Worm (Caenorhabditis elegans): ENCODE results near the gene mfsd-13.2.

Gene mfsd-13.2

ce11 chrII:7122661-7123418, 42.8 kb downstream of the mfsd-13.2 start, which contains the start of gene F10E7.11 (continued):
- TF ChIP-seq ceh-91 (GFP tag; IDR thresholded peaks at IDR 0.05) (no peak; the same call in 1 of the 2 replicates), attf-6 (GFP tag; IDR thresholded peaks at IDR 0.05) (no peak), C17E4.6 (GFP tag; IDR thresholded peaks at IDR 0.05) (no peak), mcd-1 (GFP tag; IDR thresholded peaks at IDR 0.05) (peak; percentile 78), nhr-120 (GFP tag; IDR thresholded peaks at IDR 0.05) (no peak), ztf-26 (tag; optimal IDR thresholded peaks at IDR 0.05) (no peak), lir-1 (GFP tag; conservative IDR thresholded peaks at IDR 0.05) (no peak), attf-3 (GFP tag; conservative IDR thresholded peaks at IDR 0.05) (0 out of 2 replicates have a peak, but pooled peaks have one; percentile 39), Y53G8AR.9 (GFP tag; conservative IDR thresholded peaks at IDR 0.05) (0 out of 2 replicates have a peak, but pooled peaks have one; percentile 31), mes-4 (tag; optimal IDR thresholded peaks at IDR 0.05) (no peak), him-1 (tag; optimal IDR thresholded peaks at IDR 0.05) (no peak)

- TF ChIP-seq pha-4 (tag; optimal IDR thresholded peaks at IDR 0.05) = no peak
- TF ChIP-seq F52B5.7 (tag; optimal IDR thresholded peaks at IDR 0.05) = no peak
- no peak for TF ChIP-seq F37B4.10 (GFP tag; IDR thresholded peaks at IDR 0.05)
- peak; percentile 66 for TF ChIP-seq xnd-1 (tag; optimal IDR thresholded peaks at IDR 0.05)
- no peak for TF ChIP-seq ceh-27 (GFP tag; optimal IDR thresholded peaks at IDR 0.05)
- TF ChIP-seq F49E8.2 (tag; optimal IDR thresholded peaks at IDR 0.05; ENCODE audit: insufficient read depth) = peak; percentile 30
- TF ChIP-seq ama-1 (optimal IDR thresholded peaks at IDR 0.05) = no peak
- TF ChIP-seq ama-1 (GFP tag; optimal IDR thresholded peaks at IDR 0.05) = no peak
- TF ChIP-seq ztf-22 (GFP tag; optimal IDR thresholded peaks at IDR 0.05) = no peak
- TF ChIP-seq lag-1 (GFP tag; IDR thresholded peaks at IDR 0.05) = no peak
- no peak for TF ChIP-seq cebp-1 (GFP tag; IDR thresholded peaks at IDR 0.05)
- TF ChIP-seq cebp-1 (tag; optimal IDR thresholded peaks at IDR 0.05) = no peak
- no peak for TF ChIP-seq attf-5 (GFP tag; optimal IDR thresholded peaks at IDR 0.05)
- no peak for TF ChIP-seq hmg-1.2 (GFP tag; IDR thresholded peaks at IDR 0.05)
- TF ChIP-seq nhr-90 (tag; optimal IDR thresholded peaks at IDR 0.05) = no peak
- no peak for TF ChIP-seq nfya-2 (GFP tag; IDR thresholded peaks at IDR 0.05)
- TF ChIP-seq pbrm-1 (GFP tag; IDR thresholded peaks at IDR 0.05) = no peak
- TF ChIP-seq snpc-4 (GFP tag; optimal IDR thresholded peaks at IDR 0.05) = no peak
- TF ChIP-seq snpc-4 (tag; optimal IDR thresholded peaks at IDR 0.05) = peak in 1 of 4 experiments; percentile 19
- no peak for TF ChIP-seq ztf-6 (GFP tag; IDR thresholded peaks at IDR 0.05)
- peak; percentile 86 for TF ChIP-seq madf-6 (GFP tag; IDR thresholded peaks at IDR 0.05)
- TF ChIP-seq F23B12.7 (tag; optimal IDR thresholded peaks at IDR 0.05; ENCODE audit: insufficient read depth) = no peak
- peak; percentile 83 for TF ChIP-seq lsl-1 (GFP tag; optimal IDR thresholded peaks at IDR 0.05)
- peak; percentile 68 for TF ChIP-seq snpc-1.3 (tag; optimal IDR thresholded peaks at IDR 0.05; ENCODE audit: insufficient read depth)
- no peak for TF ChIP-seq cebp-2 (GFP tag; IDR thresholded peaks at IDR 0.05)
- peak; percentile 18 for TF ChIP-seq lin-54 (GFP tag; optimal IDR thresholded peaks at IDR 0.05)
- no peak for TF ChIP-seq him-1 (tag; optimal IDR thresholded peaks at IDR 0.05)
- no peak for TF ChIP-seq nhr-120 (GFP tag; IDR thresholded peaks at IDR 0.05)
- TF ChIP-seq lsy-27 (tag; optimal IDR thresholded peaks at IDR 0.05; ENCODE audit: borderline replicate concordance, insufficient read depth) = no peak
- no peak for TF ChIP-seq attf-6 (GFP tag; IDR thresholded peaks at IDR 0.05)
- no peak for TF ChIP-seq nfya-1 (tag; optimal IDR thresholded peaks at IDR 0.05; ENCODE audit: borderline replicate concordance, insufficient read depth)
- TF ChIP-seq ztf-28 (GFP tag; IDR thresholded peaks at IDR 0.05) = no peak
- TF ChIP-seq D2030.7 (GFP tag; IDR thresholded peaks at IDR 0.05) = peak; percentile 38; the same call in 1 of the 2 replicates
- TF ChIP-seq Y56A3A.18 (GFP tag; IDR thresholded peaks at IDR 0.05) = no peak
- TF ChIP-seq F33H1.4 (GFP tag; IDR thresholded peaks at IDR 0.05) = peak; percentile 84
- peak; percentile 30; the same call in 1 of the 2 replicates for TF ChIP-seq madf-8 (GFP tag; conservative IDR thresholded peaks at IDR 0.05)
- no peak for TF ChIP-seq F39B2.1 (GFP tag; IDR thresholded peaks at IDR 0.05)
These were observed 43.8 kb downstream of the mfsd-13.2 start, which contains the start of gene F10E7.2 for ce11 chrII:7121762-7122292. Gene F10E7.2 (plus strand): TSS chrII:7122242.
